Fruit fly (Drosophila melanogaster) whole organism, embryonic: Measurements from ENCODE around the gene parvin.

ENCODE experiments used
- Blimp-1 ChIP-seq: fragments of 200-800 bp; sonication (Bioruptor generic); optimal IDR thresholded peaks from 3 replicates; lab custom pipeline; 2018; ENCODE audit warnings: missing biosample characterization, missing genetic modification characterization, mild to moderate bottlenecking, moderate library complexity, missing genetic modification reagents
- CG10979 ChIP-seq: fragments of 200-800 bp; sonication (Bioruptor generic); optimal IDR thresholded peaks from 2 replicates; lab custom pipeline; 2018; ENCODE audit warnings: missing biosample characterization, mild to moderate bottlenecking, missing genetic modification characterization, moderate library complexity
- CG11247 ChIP-seq: fragments of 200-800 bp; sonication (Bioruptor generic); IDR thresholded peaks from 2 replicates; pipeline ENCODE4 v1.3.6; 2022; ENCODE audit warnings: missing biosample characterization, missing genetic modification characterization
- CG11560 ChIP-seq: fragments of 200-800 bp; sonication (Bioruptor generic); IDR thresholded peaks from 3 replicates; pipeline ENCODE4 v1.3.6; 2022; ENCODE audit warnings: missing biosample characterization, missing genetic modification characterization
- CG12391 ChIP-seq: fragments of 200-800 bp; sonication (Bioruptor generic); optimal IDR thresholded peaks from 3 replicates; lab custom pipeline; 2018; ENCODE audit warnings: missing biosample characterization, mild to moderate bottlenecking, missing genetic modification characterization, moderate library complexity
- CG12659 ChIP-seq: fragments of 200-800 bp; sonication (Bioruptor generic); optimal IDR thresholded peaks from 3 replicates; lab custom pipeline; 2017; ENCODE audit warnings: mild to moderate bottlenecking, missing biosample characterization, missing genetic modification reagents, missing genetic modification characterization
- CG14860 ChIP-seq: fragments of 200-800 bp; sonication (Bioruptor generic); IDR thresholded peaks from 3 replicates; pipeline ENCODE4 v1.3.6; 2022; ENCODE audit warnings: missing biosample characterization, missing genetic modification characterization; ENCODE audit not compliant: partially characterized antibody
- CG16779 ChIP-seq: fragments of 200-800 bp; sonication (Bioruptor generic); IDR thresholded peaks from 2 replicates; pipeline ENCODE4 v1.3.6; 2022; ENCODE audit warnings: missing biosample characterization, missing genetic modification characterization
- CG17186 ChIP-seq: fragments of 200-800 bp; sonication (Bioruptor generic); optimal IDR thresholded peaks from 3 replicates; lab custom pipeline; 2017; ENCODE audit warnings: missing biosample characterization, missing genetic modification reagents, missing genetic modification characterization
- CG17802 ChIP-seq: fragments of 200-800 bp; sonication (Bioruptor generic); optimal IDR thresholded peaks from 2 replicates; lab custom pipeline; 2018; ENCODE audit warnings: missing biosample characterization, mild to moderate bottlenecking, missing genetic modification characterization, moderate library complexity
- CG17912 ChIP-seq: fragments of 200-800 bp; sonication (Bioruptor generic); optimal IDR thresholded peaks from 2 replicates; lab custom pipeline; 2018; ENCODE audit warnings: missing biosample characterization, mild to moderate bottlenecking, missing genetic modification characterization
- CG2120 ChIP-seq: fragments of 200-800 bp; sonication (Bioruptor generic); optimal IDR thresholded peaks from 3 replicates; lab custom pipeline; 2016; ENCODE audit warnings: missing biosample characterization, missing genetic modification characterization
- CG2202 ChIP-seq: fragments of 200-800 bp; sonication (Bioruptor generic); optimal IDR thresholded peaks from 2 replicates; lab custom pipeline; 2018; ENCODE audit warnings: missing biosample characterization, mild to moderate bottlenecking, missing genetic modification characterization
- CG30020 ChIP-seq: fragments of 200-800 bp; optimal IDR thresholded peaks from 2 replicates; lab custom pipeline; 2019; ENCODE audit warnings: missing biosample characterization, mild to moderate bottlenecking, missing genetic modification characterization, moderate library complexity
- CG34224 ChIP-seq: fragments of 200-800 bp; sonication (Bioruptor generic); IDR thresholded peaks from 3 replicates; pipeline ENCODE4 v1.3.6; 2022; ENCODE audit warnings: missing biosample characterization, missing genetic modification characterization; ENCODE audit not compliant: partially characterized antibody
- CG4360 ChIP-seq: fragments of 200-800 bp; sonication (Bioruptor generic); IDR thresholded peaks from 2 replicates; pipeline ENCODE4 v1.3.6; 2022; ENCODE audit warnings: missing biosample characterization, missing genetic modification characterization
- CG43689 ChIP-seq: fragments of 200-800 bp; sonication (Bioruptor generic); IDR thresholded peaks from 2 replicates; pipeline ENCODE4 v1.3.6; 2022; ENCODE audit warnings: missing biosample characterization, missing genetic modification characterization
- CG4617 ChIP-seq: fragments of 200-800 bp; sonication (Bioruptor generic); optimal IDR thresholded peaks from 3 replicates; lab custom pipeline; 2016; ENCODE audit warnings: missing biosample characterization, missing genetic modification characterization, borderline replicate concordance
- CG5245 ChIP-seq: fragments of 200-800 bp; sonication (Bioruptor generic); optimal IDR thresholded peaks from 3 replicates; lab custom pipeline; 2016; ENCODE audit warnings: missing biosample characterization, missing genetic modification characterization
- CG9797 ChIP-seq: fragments of 200-800 bp; sonication (Bioruptor generic); optimal IDR thresholded peaks from 3 replicates; lab custom pipeline; 2018; ENCODE audit warnings: missing biosample characterization, mild to moderate bottlenecking, missing genetic modification characterization
- D ChIP-seq, 2 experiments: fragments of 200-800 bp in 1 of 2; fragments of >200 bp in 1 of 2; sonication (Bioruptor generic) in 1 of 2; optimal IDR thresholded peaks; 2 replicates in 1 of 2; 3 replicates in 1 of 2; lab custom pipeline; 2017; ENCODE audit warnings: mild to moderate bottlenecking in 1 of 2, missing biosample characterization in 1 of 2, missing genetic modification characterization in 1 of 2, missing genetic modification reagents in 1 of 2
- Eip74EF ChIP-seq, 2 experiments: fragments of 200-800 bp in 1 of 2; fragments of >200 bp in 1 of 2; sonication (Bioruptor generic) in 1 of 2; optimal IDR thresholded peaks; 2 replicates each; lab custom pipeline; 2017 to 2019; ENCODE audit warnings: missing biosample characterization in 2 of 2, missing genetic modification characterization in 2 of 2, mild to moderate bottlenecking in 1 of 2, moderate library complexity in 1 of 2
- H15 ChIP-seq: fragments of 200-800 bp; sonication (Bioruptor generic); IDR thresholded peaks from 3 replicates; pipeline ENCODE4 v1.3.6; 2022; ENCODE audit warnings: missing biosample characterization, missing genetic modification characterization
- Hr51 ChIP-seq, 2 experiments: fragments of 200-800 bp; sonication (Bioruptor generic); optimal IDR thresholded peaks; 2 replicates in 1 of 2; 3 replicates in 1 of 2; lab custom pipeline; 2016 to 2018; ENCODE audit warnings: missing biosample characterization in 2 of 2, missing genetic modification characterization in 2 of 2, mild to moderate bottlenecking in 1 of 2, moderate library complexity in 1 of 2
- Lpt ChIP-seq: fragments of >200 bp; optimal IDR thresholded peaks from 2 replicates; lab custom pipeline; 2018; ENCODE audit warnings: missing biosample characterization, missing genetic modification characterization
- Max ChIP-seq: fragments of 200-800 bp; sonication (Bioruptor generic); optimal IDR thresholded peaks from 2 replicates; lab custom pipeline; 2016; ENCODE audit warnings: missing biosample characterization, mild to moderate bottlenecking, missing genetic modification characterization
- Oli ChIP-seq: fragments of 200-800 bp; sonication (Bioruptor generic); optimal IDR thresholded peaks from 2 replicates; lab custom pipeline; 2018; ENCODE audit warnings: missing biosample characterization, mild to moderate bottlenecking, missing genetic modification characterization, moderate library complexity
- PHDP ChIP-seq: fragments of 200-800 bp; sonication (Bioruptor generic); optimal IDR thresholded peaks from 3 replicates; lab custom pipeline; 2018; ENCODE audit warnings: missing biosample characterization, mild to moderate bottlenecking, missing genetic modification characterization, moderate library complexity
- Rfx ChIP-seq: fragments of 200-800 bp; sonication (Bioruptor generic); IDR thresholded peaks from 2 replicates; pipeline ENCODE4 v1.3.6; 2022; ENCODE audit warnings: missing biosample characterization, missing genetic modification characterization
- Scr ChIP-seq: fragments of 200-800 bp; sonication (Bioruptor generic); IDR thresholded peaks from 2 replicates; pipeline ENCODE4 v1.3.6; 2022; ENCODE audit warnings: missing biosample characterization, missing genetic modification characterization; ENCODE audit not compliant: partially characterized antibody
- Sry-δ ChIP-seq: fragments of 200-800 bp; sonication (Bioruptor generic); optimal IDR thresholded peaks from 2 replicates; lab custom pipeline; 2016; ENCODE audit warnings: missing biosample characterization, missing genetic modification characterization
- YL-1 ChIP-seq: fragments of 200-800 bp; sonication (Bioruptor generic); optimal IDR thresholded peaks from 3 replicates; lab custom pipeline; 2017; ENCODE audit warnings: missing biosample characterization, mild to moderate bottlenecking, missing genetic modification characterization
- btn ChIP-seq: fragments of 200-800 bp; sonication (Bioruptor generic); optimal IDR thresholded peaks from 2 replicates; lab custom pipeline; 2016; ENCODE audit warnings: missing biosample characterization, missing genetic modification characterization
- dpn ChIP-seq, 2 experiments: fragments of 200-800 bp; sonication (Bioruptor generic); optimal IDR thresholded peaks; 3 replicates each; lab custom pipeline; 2016; ENCODE audit warnings: missing biosample characterization in 2 of 2, missing genetic modification characterization in 2 of 2
- ewg ChIP-seq: fragments of 200-800 bp; sonication (Bioruptor generic); optimal IDR thresholded peaks from 3 replicates; lab custom pipeline; 2017; ENCODE audit warnings: mild to moderate bottlenecking, missing biosample characterization, missing genetic modification reagents, missing genetic modification characterization
- grau ChIP-seq: fragments of 200-800 bp; optimal IDR thresholded peaks from 3 replicates; lab custom pipeline; 2019; ENCODE audit warnings: missing biosample characterization, mild to moderate bottlenecking, missing genetic modification characterization, moderate library complexity
- gro ChIP-seq: fragments of 200-800 bp; sonication (Bioruptor generic); optimal IDR thresholded peaks from 2 replicates; lab custom pipeline; 2016; ENCODE audit warnings: missing biosample characterization, missing genetic modification characterization
- inv ChIP-seq: fragments of 200-800 bp; sonication (Bioruptor generic); IDR thresholded peaks from 2 replicates; pipeline ENCODE4 v1.3.6; 2022; ENCODE audit warnings: missing biosample characterization, missing genetic modification characterization; ENCODE audit not compliant: partially characterized antibody
- ken ChIP-seq: fragments of 200-800 bp; sonication (Bioruptor generic); IDR thresholded peaks from 3 replicates; pipeline ENCODE4 v1.3.6; 2022; ENCODE audit warnings: missing biosample characterization, missing genetic modification characterization
- peb ChIP-seq: fragments of 200-800 bp; sonication (Bioruptor generic); IDR thresholded peaks from 2 replicates; pipeline ENCODE4 v1.3.6; 2022; ENCODE audit warnings: missing biosample characterization, missing genetic modification characterization
- sim ChIP-seq: fragments of 200-800 bp; sonication (Bioruptor generic); IDR thresholded peaks from 2 replicates; pipeline ENCODE4 v1.3.6; 2022; ENCODE audit warnings: missing biosample characterization, missing genetic modification characterization
- slp2 ChIP-seq: fragments of 200-800 bp; sonication (Bioruptor generic); optimal IDR thresholded peaks from 2 replicates; lab custom pipeline; 2016; ENCODE audit warnings: missing biosample characterization, missing genetic modification characterization
- sob ChIP-seq: fragments of 200-800 bp; sonication (Bioruptor generic); IDR thresholded peaks from 2 replicates; pipeline ENCODE4 v1.3.6; 2022; ENCODE audit warnings: missing biosample characterization, missing genetic modification characterization
- ssp ChIP-seq: fragments of 200-800 bp; sonication (Bioruptor generic); IDR thresholded peaks from 2 replicates; pipeline ENCODE4 v1.3.6; 2022; ENCODE audit warnings: missing biosample characterization, missing genetic modification characterization
- stwl ChIP-seq: fragments of 200-800 bp; sonication (Bioruptor generic); optimal IDR thresholded peaks from 3 replicates; lab custom pipeline; 2018; ENCODE audit warnings: missing biosample characterization, mild to moderate bottlenecking, missing genetic modification characterization, moderate library complexity
- tna ChIP-seq: fragments of 200-800 bp; sonication (Bioruptor generic); IDR thresholded peaks from 2 replicates; pipeline ENCODE4 v1.3.6; 2022; ENCODE audit warnings: missing biosample characterization, missing genetic modification characterization; ENCODE audit not compliant: partially characterized antibody
- toy ChIP-seq: fragments of 200-800 bp; sonication (Bioruptor generic); IDR thresholded peaks from 2 replicates; pipeline ENCODE4 v1.3.6; 2022; ENCODE audit warnings: missing biosample characterization, missing genetic modification characterization
- zen2 ChIP-seq: fragments of 200-800 bp; sonication (Bioruptor generic); IDR thresholded peaks from 3 replicates; pipeline ENCODE4 v1.3.6; 2022; ENCODE audit warnings: missing biosample characterization, missing genetic modification characterization; ENCODE audit not compliant: partially characterized antibody

Gene parvin

dm6 chrX:19704083-19704482, 41.8 kb upstream of the parvin start, which contains the start of the genes CG14230 and CG14232 (continued):
- TF ChIP-seq CG2120 (GFP tag; lab: Kevin White, UChicago): peak; percentile 42
- TF ChIP-seq Max: peak; percentile 37
- TF ChIP-seq PHDP: peak; percentile 5
- TF ChIP-seq dpn (GFP tag; optimal IDR thresholded peaks at IDR 0.05; lab: Kevin White, UChicago): no peak
- TF ChIP-seq CG12659: peak; percentile 51
- TF ChIP-seq CG11247 (GFP tag; lab: Robert Waterston, UW): no peak
- peak; percentile 89 for TF ChIP-seq stwl (tag; lab: Kevin White, UChicago)
- TF ChIP-seq gro (GFP tag; lab: Kevin White, UChicago): peak; percentile 8
- no peak for TF ChIP-seq CG17912
- TF ChIP-seq ewg (GFP tag; lab: Kevin White, UChicago): peak; percentile 26
- no peak for TF ChIP-seq H15 (GFP tag; lab: Robert Waterston, UW)
- TF ChIP-seq CG4617: peak; percentile 71
- TF ChIP-seq CG2202 (tag; lab: Kevin White, UChicago): no peak
- TF ChIP-seq CG34224 (GFP tag; lab: Robert Waterston, UW): peak; percentile 56; the same call in 2 of the 3 replicates
- TF ChIP-seq slp2: no peak
- TF ChIP-seq zen2 (GFP tag; lab: Robert Waterston, UW): no peak
- peak; percentile 87 for TF ChIP-seq YL-1 (GFP tag; lab: Kevin White, UChicago)
- TF ChIP-seq Sry-δ (GFP tag; lab: Kevin White, UChicago): peak; percentile 14
- TF ChIP-seq CG12391 (tag; lab: Kevin White, UChicago): peak; percentile 33
- TF ChIP-seq Eip74EF (GFP tag; optimal IDR thresholded peaks at IDR 0.05; lab: Kevin White, UChicago): no peak
- peak; percentile 9 for TF ChIP-seq CG10979 (tag; lab: Kevin White, UChicago)
- TF ChIP-seq CG16779 (GFP tag; lab: Robert Waterston, UW): no peak
- peak; percentile 42 for TF ChIP-seq CG17186 (GFP tag; lab: Kevin White, UChicago)
- no peak for TF ChIP-seq peb (GFP tag; lab: Robert Waterston, UW)

DNA sequence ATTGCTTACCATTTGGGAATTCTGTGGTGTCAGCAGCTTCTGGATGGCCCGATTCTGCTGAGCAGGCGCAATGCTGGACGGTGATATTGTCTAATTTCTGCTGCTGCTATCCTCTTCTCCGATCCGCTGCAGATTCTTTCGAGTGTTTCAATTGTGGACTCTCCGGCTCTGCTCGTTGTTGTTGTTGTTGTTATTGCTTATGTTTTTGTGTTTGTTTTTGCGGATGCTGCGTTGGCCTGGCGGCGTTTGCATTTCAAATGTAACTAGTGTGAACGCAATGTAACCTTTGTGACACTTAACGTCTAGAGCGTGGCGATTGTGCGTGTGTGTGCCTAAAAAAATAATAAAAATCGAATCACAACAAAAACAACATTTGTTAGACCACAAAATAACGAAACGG, 33.9 kb upstream of the parvin start:
- TF ChIP-seq CG4360 (GFP tag; lab: Robert Waterston, UW) (peak; percentile 83), inv (no peak), ken (GFP tag; lab: Robert Waterston, UW) (no peak), toy (GFP tag; lab: Robert Waterston, UW) (no peak), CG30020 (tag; lab: Kevin White, UChicago) (peak; percentile 28), sim (GFP tag; lab: Robert Waterston, UW) (no peak), CG43689 (GFP tag; lab: Robert Waterston, UW) (no peak), CG11560 (no peak), ssp (0 out of 2 replicates have a peak, but pooled peaks have one; percentile 25), D (optimal IDR thresholded peaks at IDR 0.05; lab: Kevin White, UChicago) (no peak), D (GFP tag; optimal IDR thresholded peaks at IDR 0.05; lab: Kevin White, UChicago) (no peak), CG17802 (tag; lab: Kevin White, UChicago) (peak; percentile 52), btn (no peak)

DNA sequence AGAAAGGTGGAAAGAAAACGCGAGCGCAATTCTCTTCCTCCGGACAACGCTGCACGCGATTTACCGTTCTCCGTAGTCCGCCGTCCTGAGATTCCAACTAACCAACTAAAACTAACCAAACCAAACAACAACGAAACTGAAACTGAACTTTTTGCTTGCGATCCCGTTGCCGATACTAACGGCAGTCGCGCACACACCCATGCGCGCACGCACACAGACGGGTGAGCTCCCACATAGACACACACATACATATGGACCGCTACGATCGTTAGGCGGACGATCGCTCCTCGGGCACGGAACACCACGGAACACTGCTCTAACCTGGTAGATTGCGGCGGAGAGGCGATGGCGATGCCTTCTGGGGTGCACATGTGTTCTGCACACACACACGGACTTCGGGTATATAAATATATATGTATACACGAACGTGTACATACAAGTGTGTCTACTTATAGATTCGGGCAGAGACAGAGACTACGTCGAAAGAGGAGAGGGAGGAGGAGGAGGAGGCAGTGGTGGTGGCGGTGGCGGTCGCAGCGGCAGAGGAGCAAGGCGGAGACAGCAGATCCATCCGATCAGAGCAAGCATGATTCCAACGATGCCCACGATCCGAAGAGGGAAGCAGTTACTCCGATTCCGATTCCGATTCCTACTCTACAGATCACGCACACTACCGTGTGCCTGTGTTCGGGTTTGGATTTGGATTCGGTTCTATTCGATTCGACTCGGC, 32.8 kb upstream of the parvin start, which contains the start of gene meso18E:
meso18E (minus strand) TSS at position 148 of the 730 bp plus-strand sequence.
- TF ChIP-seq CG14860 (GFP tag; lab: Robert Waterston, UW): no peak
- TF ChIP-seq grau (tag; lab: Kevin White, UChicago): no peak
- no peak for TF ChIP-seq CG5245
- no peak for TF ChIP-seq Rfx (GFP tag; lab: Robert Waterston, UW)
- no peak for TF ChIP-seq Lpt (GFP tag; lab: Kevin White, UChicago)
- TF ChIP-seq tna (GFP tag; lab: Robert Waterston, UW): no peak
- TF ChIP-seq sob: no peak
- TF ChIP-seq CG9797: no peak
- TF ChIP-seq Oli (tag; lab: Kevin White, UChicago): no peak
- no peak for TF ChIP-seq Scr (GFP tag; lab: Robert Waterston, UW)
- no peak for TF ChIP-seq CG43689 (GFP tag; lab: Robert Waterston, UW)
- TF ChIP-seq Hr51 (GFP tag; optimal IDR thresholded peaks at IDR 0.05; lab: Kevin White, UChicago): no peak
- TF ChIP-seq Blimp-1 (GFP tag; lab: Kevin White, UChicago): no peak
